Fruit fly (Drosophila melanogaster): Measurements from ENCODE around the gene CG4558.

Gene CG4558

DNA sequence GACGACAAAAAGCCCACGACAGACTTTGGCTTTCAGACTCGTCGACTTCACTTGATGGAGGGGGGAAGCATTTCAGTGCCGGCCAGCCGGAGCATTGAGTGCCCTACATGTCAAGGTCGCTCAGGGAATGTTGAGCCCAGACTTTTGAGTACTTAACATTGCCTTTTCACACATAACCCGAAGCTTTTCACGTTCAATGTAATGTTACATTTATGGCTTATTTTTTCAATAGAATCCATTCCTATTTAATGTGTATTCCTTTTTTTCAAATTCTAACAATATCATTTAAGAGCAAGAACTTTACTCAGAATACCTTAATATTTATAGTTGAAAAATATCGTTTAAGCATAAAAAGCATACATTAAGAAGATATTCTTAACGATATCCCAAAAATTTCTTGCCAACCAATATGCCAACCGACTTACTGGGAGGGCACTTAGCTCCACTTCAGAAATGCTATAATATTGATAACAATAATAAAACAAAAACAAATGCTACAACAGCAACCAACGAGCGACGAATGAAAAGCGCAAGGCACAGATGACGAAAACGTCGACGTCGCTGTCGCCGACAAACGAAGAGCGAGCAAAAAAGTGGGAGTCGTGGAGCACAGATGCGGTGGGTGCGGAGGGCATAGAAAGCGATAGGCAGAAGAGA lies 10.3 kb downstream of the CG4558 start (continued):
- TF ChIP-seq bowl (GFP tag; IDR thresholded peaks at IDR 0.05), result 0 out of 2 replicates have a peak, but pooled peaks have one; percentile 35
- peak; percentile 65 for TF ChIP-seq E2f1 (GFP tag; IDR thresholded peaks at IDR 0.05)
- TF ChIP-seq CG6689 (GFP tag; IDR thresholded peaks at IDR 0.05), result peak; percentile 78
- TF ChIP-seq onecut (GFP tag; IDR thresholded peaks at IDR 0.05), result peak; percentile 39; the same call in 1 of the 2 replicates
- no peak for TF ChIP-seq bbx (GFP tag; IDR thresholded peaks at IDR 0.05; ENCODE audit: partially characterized antibody)
- peak; percentile 76 for TF ChIP-seq CG34376 (GFP tag; optimal IDR thresholded peaks at IDR 0.05)
- TF ChIP-seq CG17385 (GFP tag; optimal IDR thresholded peaks at IDR 0.05), result peak; percentile 73
- peak; percentile 61 for TF ChIP-seq CG12219 (GFP tag; optimal IDR thresholded peaks at IDR 0.05)
- TF ChIP-seq CG8924 (tag; optimal IDR thresholded peaks at IDR 0.05), result peak; percentile 56
- TF ChIP-seq NC2β (GFP tag; optimal IDR thresholded peaks at IDR 0.05), result no peak
- TF ChIP-seq CG17612 (GFP tag; IDR thresholded peaks at IDR 0.05), result 0 out of 2 replicates have a peak, but pooled peaks have one; percentile 30
- no peak for TF ChIP-seq CG15073 (GFP tag; optimal IDR thresholded peaks at IDR 0.05)
- TF ChIP-seq Gug (GFP tag; IDR thresholded peaks at IDR 0.05), result peak; percentile 76
- TF ChIP-seq CG15696 (tag; optimal IDR thresholded peaks at IDR 0.05), result peak; percentile 46
- TF ChIP-seq D (optimal IDR thresholded peaks at IDR 0.05), result no peak
- TF ChIP-seq D (GFP tag; optimal IDR thresholded peaks at IDR 0.05), result peak; percentile 86
- peak; percentile 73 for TF ChIP-seq CG13624 (GFP tag; optimal IDR thresholded peaks at IDR 0.05)
- no peak for TF ChIP-seq insv (GFP tag; optimal IDR thresholded peaks at IDR 0.05)
- TF ChIP-seq chif (GFP tag; optimal IDR thresholded peaks at IDR 0.05), result peak in 1 of 2 experiments; percentile 42
- TF ChIP-seq CG6272 (GFP tag; IDR thresholded peaks at IDR 0.05), result peak; percentile 61
- no peak for TF ChIP-seq Dfd (GFP tag; optimal IDR thresholded peaks at IDR 0.05)
- TF ChIP-seq gt (GFP tag; IDR thresholded peaks at IDR 0.05), result no peak
- peak; percentile 67 for TF ChIP-seq CG6813 (GFP tag; optimal IDR thresholded peaks at IDR 0.05)
- peak; percentile 79 for TF ChIP-seq CG12155 (GFP tag; optimal IDR thresholded peaks at IDR 0.05)
- TF ChIP-seq tin (GFP tag; optimal IDR thresholded peaks at IDR 0.05), result peak; percentile 80
- TF ChIP-seq prd (optimal IDR thresholded peaks at IDR 0.05), result no peak
- peak; percentile 83 for TF ChIP-seq prd (GFP tag; IDR thresholded peaks at IDR 0.05)
- TF ChIP-seq HHEX (GFP tag; optimal IDR thresholded peaks at IDR 0.05), result peak; percentile 81
- TF ChIP-seq slbo (GFP tag; IDR thresholded peaks at IDR 0.05), result peak; percentile 39
- no peak for TF ChIP-seq dm (GFP tag; optimal IDR thresholded peaks at IDR 0.05)
- peak; percentile 90 for TF ChIP-seq lilli (GFP tag; optimal IDR thresholded peaks at IDR 0.05)
- peak; percentile 49 for TF ChIP-seq Ada2b (GFP tag; IDR thresholded peaks at IDR 0.05)
- TF ChIP-seq Camta (GFP tag; optimal IDR thresholded peaks at IDR 0.05), result peak; percentile 80
- peak; percentile 66 for TF ChIP-seq CG8281 (tag; optimal IDR thresholded peaks at IDR 0.05)
- no peak for TF ChIP-seq zen2 (GFP tag; IDR thresholded peaks at IDR 0.05; ENCODE audit: partially characterized antibody)
- peak; percentile 90 for TF ChIP-seq CG9727 (GFP tag; optimal IDR thresholded peaks at IDR 0.05)
- TF ChIP-seq Aef1 (GFP tag; IDR thresholded peaks at IDR 0.05), result peak; percentile 67
- peak in 1 of 2 experiments; percentile 96 for TF ChIP-seq eve (GFP tag; optimal IDR thresholded peaks at IDR 0.05)
- TF ChIP-seq CG13775 (GFP tag; optimal IDR thresholded peaks at IDR 0.05), result peak; percentile 64
- no peak for TF ChIP-seq hbn (GFP tag; IDR thresholded peaks at IDR 0.05; ENCODE audit: partially characterized antibody)
- TF ChIP-seq CG3726 (GFP tag; IDR thresholded peaks at IDR 0.05), result 0 out of 3 replicates have a peak, but pooled peaks have one; percentile 11
- no peak for TF ChIP-seq Atf-2 (GFP tag; optimal IDR thresholded peaks at IDR 0.05)
- no peak for TF ChIP-seq CG3065 (GFP tag; optimal IDR thresholded peaks at IDR 0.05)
- TF ChIP-seq ab (GFP tag; optimal IDR thresholded peaks at IDR 0.05), result no peak
- TF ChIP-seq Dp (GFP tag; optimal IDR thresholded peaks at IDR 0.05), result no peak
- TF ChIP-seq CTCF (GFP tag; optimal IDR thresholded peaks at IDR 0.05), result peak; percentile 35
- peak; percentile 71 for TF ChIP-seq CG11695 (GFP tag; IDR thresholded peaks at IDR 0.05)
- TF ChIP-seq Ets97D (GFP tag; optimal IDR thresholded peaks at IDR 0.05), result no peak
- TF ChIP-seq hb (GFP tag; IDR thresholded peaks at IDR 0.05; ENCODE audit: partially characterized antibody), result no peak
- no peak for TF ChIP-seq pfk (GFP tag; optimal IDR thresholded peaks at IDR 0.05)
- TF ChIP-seq CG11093 (GFP tag; IDR thresholded peaks at IDR 0.05), result peak; percentile 75

All from whole organism, embryonic.